Fruit fly (Drosophila melanogaster) whole organism, prepupa: Measurements from ENCODE around the gene WASp.

Experiments used
- Blimp-1 ChIP-seq: fragments of 200-800 bp; sonication (Bioruptor generic); optimal IDR thresholded peaks from 3 replicates; lab custom pipeline; 2017; ENCODE audit warnings: missing biosample characterization, missing genetic modification characterization, mild to moderate bottlenecking, moderate library complexity, missing genetic modification reagents
- CG10631 ChIP-seq: fragments of 200-800 bp; sonication (Bioruptor generic); optimal IDR thresholded peaks from 2 replicates; lab custom pipeline; 2016; ENCODE audit warnings: missing biosample characterization, missing genetic modification characterization
- CG10669 ChIP-seq: fragments of 200-800 bp; sonication (Bioruptor generic); optimal IDR thresholded peaks from 3 replicates; lab custom pipeline; 2018; ENCODE audit warnings: missing biosample characterization, mild to moderate bottlenecking, missing genetic modification characterization, moderate library complexity
- CG15336 ChIP-seq: fragments of 200-800 bp; sonication (Bioruptor generic); IDR thresholded peaks from 2 replicates; pipeline ENCODE4 v1.3.6; 2022; ENCODE audit warnings: missing biosample characterization, missing genetic modification characterization
- CG16779 ChIP-seq: fragments of 200-800 bp; sonication (Bioruptor generic); optimal IDR thresholded peaks from 3 replicates; lab custom pipeline; 2017; ENCODE audit warnings: missing biosample characterization, mild to moderate bottlenecking, missing genetic modification characterization
- CG3032 ChIP-seq: fragments of 200-800 bp; optimal IDR thresholded peaks from 2 replicates; lab custom pipeline; 2019; ENCODE audit warnings: missing biosample characterization, mild to moderate bottlenecking, missing genetic modification characterization, moderate library complexity
- CG31627 ChIP-seq: fragments of 200-800 bp; sonication (Bioruptor generic); optimal IDR thresholded peaks from 3 replicates; lab custom pipeline; 2016; ENCODE audit warnings: missing biosample characterization, missing genetic modification characterization
- CG32006 ChIP-seq: fragments of 200-800 bp; sonication (Bioruptor generic); optimal IDR thresholded peaks from 3 replicates; lab custom pipeline; 2017; ENCODE audit warnings: missing biosample characterization, mild to moderate bottlenecking, missing genetic modification characterization
- CG34406 ChIP-seq: fragments of 200-800 bp; sonication (Bioruptor generic); optimal IDR thresholded peaks from 3 replicates; lab custom pipeline; 2016; ENCODE audit warnings: missing biosample characterization, missing genetic modification characterization
- CG3919 ChIP-seq: fragments of 200-800 bp; sonication (Bioruptor generic); optimal IDR thresholded peaks from 3 replicates; lab custom pipeline; 2016; ENCODE audit warnings: missing biosample characterization, missing genetic modification characterization
- CG4318 ChIP-seq: fragments of 200-800 bp; sonication (Bioruptor generic); optimal IDR thresholded peaks from 3 replicates; lab custom pipeline; 2017; ENCODE audit warnings: missing biosample characterization, mild to moderate bottlenecking, missing genetic modification characterization
- CG6163 ChIP-seq: fragments of 200-800 bp; sonication (Bioruptor generic); IDR thresholded peaks from 3 replicates; pipeline ENCODE4 v1.3.6; 2022; ENCODE audit warnings: missing biosample characterization, missing genetic modification characterization
- CG6276 ChIP-seq: fragments of 200-800 bp; sonication (Bioruptor generic); optimal IDR thresholded peaks from 2 replicates; lab custom pipeline; 2017; ENCODE audit warnings: missing biosample characterization, mild to moderate bottlenecking, missing genetic modification characterization
- CG6792 ChIP-seq: fragments of 200-800 bp; sonication (Bioruptor generic); optimal IDR thresholded peaks from 3 replicates; lab custom pipeline; 2016; ENCODE audit warnings: missing biosample characterization, missing genetic modification characterization
- CG6808 ChIP-seq: fragments of 200-800 bp; sonication (Bioruptor generic); optimal IDR thresholded peaks from 3 replicates; lab custom pipeline; 2017; ENCODE audit warnings: missing biosample characterization, missing genetic modification characterization, mild to moderate bottlenecking, moderate library complexity, missing genetic modification reagents
- CG6854 ChIP-seq: fragments of 200-800 bp; sonication (Bioruptor generic); optimal IDR thresholded peaks from 2 replicates; lab custom pipeline; 2017; ENCODE audit warnings: missing biosample characterization, mild to moderate bottlenecking, missing genetic modification characterization
- CG7368 ChIP-seq: fragments of 200-800 bp; sonication (Bioruptor generic); optimal IDR thresholded peaks from 3 replicates; lab custom pipeline; 2016; ENCODE audit warnings: missing biosample characterization, missing genetic modification characterization
- CG8319 ChIP-seq: fragments of 200-800 bp; sonication (Bioruptor generic); optimal IDR thresholded peaks from 3 replicates; lab custom pipeline; 2016; ENCODE audit warnings: missing biosample characterization, missing genetic modification characterization
- CG8632 ChIP-seq: fragments of 200-800 bp; sonication (Bioruptor generic); optimal IDR thresholded peaks from 3 replicates; lab custom pipeline; 2016; ENCODE audit warnings: missing biosample characterization, missing genetic modification characterization
- CG9139 ChIP-seq: fragments of 200-800 bp; sonication (Bioruptor generic); optimal IDR thresholded peaks from 3 replicates; lab custom pipeline; 2017; ENCODE audit warnings: missing biosample characterization, mild to moderate bottlenecking, missing genetic modification characterization
- Eip75B ChIP-seq: fragments of 200-800 bp; sonication (Bioruptor generic); optimal IDR thresholded peaks from 3 replicates; lab custom pipeline; 2016; ENCODE audit warnings: missing biosample characterization, missing genetic modification characterization
- Eip78C ChIP-seq: fragments of 200-800 bp; sonication (Bioruptor generic); peaks from one replicate; lab custom pipeline; 2016; ENCODE audit warnings: missing biosample characterization, missing genetic modification characterization
- Eip93F ChIP-seq: fragments of 200-800 bp; sonication (Bioruptor generic); optimal IDR thresholded peaks from 2 replicates; lab custom pipeline; 2016; ENCODE audit warnings: missing biosample characterization, mild to moderate bottlenecking, missing genetic modification characterization
- Ets21C ChIP-seq: fragments of 200-800 bp; sonication (Bioruptor generic); optimal IDR thresholded peaks from 3 replicates; lab custom pipeline; 2016; ENCODE audit warnings: missing biosample characterization, missing genetic modification characterization
- Gug ChIP-seq: fragments of 200-800 bp; sonication (Bioruptor generic); IDR thresholded peaks from 2 replicates; pipeline ENCODE4 v1.3.6; 2022; ENCODE audit warnings: missing biosample characterization, missing genetic modification characterization
- Hr39 ChIP-seq: fragments of 200-800 bp; sonication (Bioruptor generic); optimal IDR thresholded peaks from 2 replicates; lab custom pipeline; 2016; ENCODE audit warnings: missing biosample characterization, missing genetic modification characterization
- Hr4 ChIP-seq: fragments of 200-800 bp; sonication (Bioruptor generic); optimal IDR thresholded peaks from 3 replicates; lab custom pipeline; 2016; ENCODE audit warnings: missing biosample characterization, missing genetic modification characterization
- Lpt ChIP-seq: fragments of 200-800 bp; sonication (Bioruptor generic); optimal IDR thresholded peaks from 3 replicates; lab custom pipeline; 2016; ENCODE audit warnings: missing biosample characterization, missing genetic modification characterization
- OdsH ChIP-seq: fragments of 200-800 bp; sonication (Bioruptor generic); optimal IDR thresholded peaks from 3 replicates; lab custom pipeline; 2016; ENCODE audit warnings: missing biosample characterization, missing genetic modification characterization
- Sox102F ChIP-seq: fragments of 200-800 bp; sonication (Bioruptor generic); optimal IDR thresholded peaks from 2 replicates; lab custom pipeline; 2016; ENCODE audit warnings: missing biosample characterization, mild to moderate bottlenecking, missing genetic modification characterization
- Sox14 ChIP-seq: fragments of 200-800 bp; sonication (Bioruptor generic); optimal IDR thresholded peaks from 3 replicates; lab custom pipeline; 2016; ENCODE audit warnings: missing biosample characterization, missing genetic modification characterization
- dac ChIP-seq: fragments of 200-800 bp; sonication (Bioruptor generic); optimal IDR thresholded peaks from 2 replicates; lab custom pipeline; 2017; ENCODE audit warnings: missing biosample characterization, mild to moderate bottlenecking, missing genetic modification characterization
- dsx ChIP-seq: fragments of 200-800 bp; optimal IDR thresholded peaks from 3 replicates; lab custom pipeline; 2019; ENCODE audit warnings: missing biosample characterization, mild to moderate bottlenecking, missing genetic modification characterization, moderate library complexity; ENCODE audit not compliant: poor library complexity, severe bottlenecking
- eg ChIP-seq: fragments of 200-800 bp; sonication (Bioruptor generic); IDR thresholded peaks from 3 replicates; pipeline ENCODE4 v1.3.6; 2022; ENCODE audit warnings: missing biosample characterization, missing genetic modification characterization
- esn ChIP-seq: fragments of 200-800 bp; sonication (Bioruptor generic); optimal IDR thresholded peaks from 2 replicates; lab custom pipeline; 2016; ENCODE audit warnings: missing biosample characterization, mild to moderate bottlenecking, missing genetic modification characterization, moderate library complexity
- fd85E ChIP-seq: fragments of 200-800 bp; sonication (Bioruptor generic); optimal IDR thresholded peaks from 3 replicates; lab custom pipeline; 2016; ENCODE audit warnings: missing biosample characterization, missing genetic modification characterization
- fkh ChIP-seq: fragments of 200-800 bp; sonication (Bioruptor generic); optimal IDR thresholded peaks from 3 replicates; lab custom pipeline; 2017; ENCODE audit warnings: missing biosample characterization, mild to moderate bottlenecking, missing genetic modification characterization, moderate library complexity
- net ChIP-seq: fragments of 200-800 bp; sonication (Bioruptor generic); optimal IDR thresholded peaks from 3 replicates; lab custom pipeline; 2016; ENCODE audit warnings: missing biosample characterization, missing genetic modification characterization
- pdm3 ChIP-seq: fragments of 200-800 bp; sonication (Bioruptor generic); optimal IDR thresholded peaks from 3 replicates; lab custom pipeline; 2016; ENCODE audit warnings: missing biosample characterization, missing genetic modification characterization
- salr ChIP-seq, 2 experiments: fragments of 200-800 bp; sonication (Bioruptor generic); optimal IDR thresholded peaks; 3 replicates each; lab custom pipeline; 2016 to 2018; ENCODE audit warnings: missing biosample characterization in 2 of 2, missing genetic modification characterization in 2 of 2, mild to moderate bottlenecking in 1 of 2
- topi ChIP-seq: fragments of 200-800 bp; sonication (Bioruptor generic); optimal IDR thresholded peaks from 3 replicates; lab custom pipeline; 2016; ENCODE audit warnings: missing biosample characterization, missing genetic modification characterization
- vri ChIP-seq: fragments of 200-800 bp; sonication (Bioruptor generic); optimal IDR thresholded peaks from 3 replicates; lab custom pipeline; 2016; ENCODE audit warnings: missing biosample characterization, mild to moderate bottlenecking, missing genetic modification characterization

WASp gene

dm6 chr3R:28857287-28858024 is 25.6 kb upstream of the WASp start (continued):
- TF ChIP-seq Lpt (GFP tag; lab: Kevin White, UChicago) = no peak
- TF ChIP-seq Hr4 = peak; percentile 70
- TF ChIP-seq CG10669 (GFP tag; lab: Kevin White, UChicago) = peak; percentile 13
- peak; percentile 73; the same call in 2 of the 3 replicates for TF ChIP-seq eg (GFP tag; lab: Robert Waterston, UW)
- no peak for TF ChIP-seq CG6854 (GFP tag; lab: Kevin White, UChicago)
- TF ChIP-seq vri (GFP tag; lab: Kevin White, UChicago) = no peak
- peak; percentile 35 for TF ChIP-seq CG6276 (GFP tag; lab: Kevin White, UChicago)
- peak; percentile 39 for TF ChIP-seq esn (GFP tag; lab: Kevin White, UChicago)
- TF ChIP-seq CG15336 (GFP tag; lab: Robert Waterston, UW) = peak; percentile 74
- peak; percentile 28 for TF ChIP-seq net (GFP tag; lab: Kevin White, UChicago)
- peak; percentile 46 for TF ChIP-seq dsx
- peak; percentile 40; the same call in 1 of the 2 replicates for TF ChIP-seq Gug (GFP tag; lab: Robert Waterston, UW)
- no peak for TF ChIP-seq Eip93F
- TF ChIP-seq CG8319 = no peak
- TF ChIP-seq topi (GFP tag; lab: Kevin White, UChicago) = peak; percentile 19
- peak; percentile 61 for TF ChIP-seq OdsH (GFP tag; lab: Kevin White, UChicago)
- peak; percentile 29 for TF ChIP-seq Sox14 (GFP tag; lab: Kevin White, UChicago)
- TF ChIP-seq CG10631 (GFP tag; lab: Kevin White, UChicago) = peak; percentile 52
- no peak for TF ChIP-seq CG4318 (GFP tag; lab: Kevin White, UChicago)
- no peak for TF ChIP-seq CG7368

- TF ChIP-seq Ets21C (GFP tag; lab: Kevin White, UChicago) (no peak), Eip93F (no peak), dac (GFP tag; lab: Kevin White, UChicago) (no peak), Sox14 (GFP tag; lab: Kevin White, UChicago) (no peak), CG6163 (no peak), CG8632 (no peak), CG31627 (GFP tag; lab: Kevin White, UChicago) (no peak), CG9139 (no peak), CG3919 (no peak), CG7368 (no peak), Sox102F (no peak), dsx (no peak), CG32006 (GFP tag; lab: Kevin White, UChicago) (no peak), Eip78C (no peak), topi (GFP tag; lab: Kevin White, UChicago) (no peak), CG10631 (GFP tag; lab: Kevin White, UChicago) (no peak), pdm3 (GFP tag; lab: Kevin White, UChicago) (no peak)
Observed at dm6 chr3R:28856829-28857228, 25.0 kb upstream of the WASp start.

dm6 chr3R:28856140-28856539 is 24.3 kb upstream of the WASp start:
- no peak for TF ChIP-seq CG4318 (GFP tag; lab: Kevin White, UChicago)
- TF ChIP-seq Hr4 = no peak
- no peak for TF ChIP-seq Hr39 (GFP tag; lab: Kevin White, UChicago)
- peak; percentile 60 for TF ChIP-seq fkh (GFP tag; lab: Kevin White, UChicago)
- TF ChIP-seq, all 60 proteins: peak for 1

dm6 chr3R:28851966-28852377 is 20.1 kb upstream of the WASp start:
- TF ChIP-seq CG7368 (peak; percentile 25), CG8632 (peak; percentile 33), CG6808 (GFP tag; lab: Kevin White, UChicago) (peak; percentile 40), CG6276 (GFP tag; lab: Kevin White, UChicago) (peak; percentile 57), topi (GFP tag; lab: Kevin White, UChicago) (peak; percentile 45), CG15336 (GFP tag; lab: Robert Waterston, UW) (no peak), CG3919 (peak; percentile 57), CG16779 (tag; lab: Kevin White, UChicago) (peak; percentile 37), Hr39 (GFP tag; lab: Kevin White, UChicago) (peak; percentile 5), CG34406 (GFP tag; lab: Kevin White, UChicago) (peak; percentile 41), net (GFP tag; lab: Kevin White, UChicago) (peak; percentile 65), CG3032 (peak; percentile 31), pdm3 (GFP tag; lab: Kevin White, UChicago) (peak; percentile 38), esn (GFP tag; lab: Kevin White, UChicago) (peak; percentile 47), salr (GFP tag; optimal IDR thresholded peaks at IDR 0.05; lab: Kevin White, UChicago) (peak in 1 of 2 experiments; percentile 79), CG8319 (peak; percentile 13), Hr4 (peak; percentile 67), vri (GFP tag; lab: Kevin White, UChicago) (no peak), Blimp-1 (GFP tag; lab: Kevin White, UChicago) (no peak), fd85E (GFP tag; lab: Kevin White, UChicago) (no peak), CG6163 (peak; percentile 62; the same call in 1 of the 3 replicates), CG6792 (GFP tag; lab: Kevin White, UChicago) (peak; percentile 25), Eip75B (peak; percentile 51), CG4318 (GFP tag; lab: Kevin White, UChicago) (peak; percentile 69)
